Worm (Caenorhabditis elegans): ENCODE data around the gene egg-2.

ce11 chrIII:7032070-7032469, 28.3 kb downstream of the egg-2 start:
- TF ChIP-seq lsy-2 (tag; optimal IDR thresholded peaks at IDR 0.05) (no peak), saeg-2 (GFP tag; IDR thresholded peaks at IDR 0.05) (no peak), nhr-6 (tag; optimal IDR thresholded peaks at IDR 0.05) (no peak), ceh-28 (tag; optimal IDR thresholded peaks at IDR 0.05) (no peak), pqm-1 (tag; optimal IDR thresholded peaks at IDR 0.05) (no peak), lir-3 (tag; optimal IDR thresholded peaks at IDR 0.05) (no peak), R02D3.7 (tag; optimal IDR thresholded peaks at IDR 0.05) (no peak), hif-1 (tag; optimal IDR thresholded peaks at IDR 0.05) (no peak), skn-1 (tag; optimal IDR thresholded peaks at IDR 0.05) (no peak), vab-7 (GFP tag; IDR thresholded peaks at IDR 0.05) (no peak), nhr-28 (tag; optimal IDR thresholded peaks at IDR 0.05) (no peak)

All from whole organism, L4 larva.